Fruit fly (Drosophila melanogaster) whole organism, embryonic: ENCODE data around the gene CG43095.

Experiments used
- Ada2b ChIP-seq: fragments of 200-800 bp; sonication (Bioruptor generic); IDR thresholded peaks from 2 replicates; pipeline ENCODE4 v1.3.6; 2022; ENCODE audit warnings: missing biosample characterization, missing genetic modification characterization
- B-H2 ChIP-seq: fragments of 200-800 bp; sonication (Bioruptor generic); optimal IDR thresholded peaks from 2 replicates; lab custom pipeline; 2018; ENCODE audit warnings: missing biosample characterization, mild to moderate bottlenecking, missing genetic modification characterization
- Bdp1 ChIP-seq: fragments of 200-800 bp; sonication (Bioruptor generic); optimal IDR thresholded peaks from 3 replicates; lab custom pipeline; 2016; ENCODE audit warnings: missing biosample characterization, missing genetic modification characterization
- C15 ChIP-seq: fragments of 200-800 bp; sonication (Bioruptor generic); IDR thresholded peaks from 3 replicates; pipeline ENCODE4 v1.3.6; 2022; ENCODE audit warnings: missing biosample characterization, missing genetic modification characterization
- CG10959 ChIP-seq: fragments of 200-800 bp; sonication (Bioruptor generic); IDR thresholded peaks from 2 replicates; pipeline ENCODE4 v1.3.6; 2022; ENCODE audit warnings: missing biosample characterization, missing genetic modification characterization
- CG12071 ChIP-seq: fragments of 200-800 bp; sonication (Bioruptor generic); optimal IDR thresholded peaks from 3 replicates; lab custom pipeline; 2018; ENCODE audit warnings: missing biosample characterization, mild to moderate bottlenecking, missing genetic modification characterization
- CG12236 ChIP-seq: fragments of 200-800 bp; sonication (Bioruptor generic); optimal IDR thresholded peaks from 2 replicates; lab custom pipeline; 2016; ENCODE audit warnings: missing biosample characterization, missing genetic modification characterization
- CG12391 ChIP-seq: fragments of 200-800 bp; sonication (Bioruptor generic); optimal IDR thresholded peaks from 3 replicates; lab custom pipeline; 2018; ENCODE audit warnings: missing biosample characterization, mild to moderate bottlenecking, missing genetic modification characterization, moderate library complexity
- CG12769 ChIP-seq: fragments of 200-800 bp; sonication (Bioruptor generic); optimal IDR thresholded peaks from 2 replicates; lab custom pipeline; 2019; ENCODE audit warnings: missing biosample characterization, mild to moderate bottlenecking, missing genetic modification characterization, moderate library complexity
- CG14710 ChIP-seq: fragments of 200-800 bp; sonication (Bioruptor generic); optimal IDR thresholded peaks from 3 replicates; lab custom pipeline; 2019; ENCODE audit warnings: missing biosample characterization, mild to moderate bottlenecking, missing genetic modification characterization, moderate library complexity
- CG1603 ChIP-seq: fragments of 200-800 bp; sonication (Bioruptor generic); optimal IDR thresholded peaks from 2 replicates; lab custom pipeline; 2019; ENCODE audit warnings: missing biosample characterization, mild to moderate bottlenecking, missing genetic modification characterization, moderate library complexity
- CG17359 ChIP-seq: fragments of 200-800 bp; sonication (Bioruptor generic); optimal IDR thresholded peaks from 3 replicates; lab custom pipeline; 2018; ENCODE audit warnings: missing biosample characterization, mild to moderate bottlenecking, missing genetic modification characterization, moderate library complexity
- CG17829 ChIP-seq: fragments of 200-800 bp; optimal IDR thresholded peaks from 2 replicates; lab custom pipeline; 2019; ENCODE audit warnings: missing biosample characterization, mild to moderate bottlenecking, missing genetic modification characterization, moderate library complexity
- CG2199 ChIP-seq: fragments of 200-800 bp; sonication (Bioruptor generic); IDR thresholded peaks from 3 replicates; pipeline ENCODE4 v1.3.6; 2022; ENCODE audit warnings: missing biosample characterization, missing genetic modification characterization
- CG2875 ChIP-seq: fragments of 200-800 bp; sonication (Bioruptor generic); optimal IDR thresholded peaks from 2 replicates; lab custom pipeline; 2017; ENCODE audit warnings: missing biosample characterization, mild to moderate bottlenecking, missing genetic modification characterization, missing genetic modification reagents
- CG30403 ChIP-seq: fragments of 200-800 bp; sonication (Bioruptor generic); optimal IDR thresholded peaks from 3 replicates; lab custom pipeline; 2016; ENCODE audit warnings: missing biosample characterization, missing genetic modification characterization
- CG6791 ChIP-seq: fragments of 200-800 bp; sonication (Bioruptor generic); IDR thresholded peaks from 3 replicates; pipeline ENCODE4 v1.3.6; 2022; ENCODE audit warnings: missing biosample characterization, missing genetic modification characterization; ENCODE audit not compliant: partially characterized antibody
- CG6813 ChIP-seq: fragments of 200-800 bp; sonication (Bioruptor generic); optimal IDR thresholded peaks from 2 replicates; lab custom pipeline; 2017; ENCODE audit warnings: missing biosample characterization, missing genetic modification characterization, mild to moderate bottlenecking, moderate library complexity, missing genetic modification reagents
- CG7745 ChIP-seq: fragments of 200-800 bp; sonication (Bioruptor generic); optimal IDR thresholded peaks from 2 replicates; lab custom pipeline; 2018; ENCODE audit warnings: missing biosample characterization, mild to moderate bottlenecking, missing genetic modification characterization, moderate library complexity
- CG8924 ChIP-seq: fragments of 200-800 bp; optimal IDR thresholded peaks from 3 replicates; lab custom pipeline; 2019; ENCODE audit warnings: missing biosample characterization, mild to moderate bottlenecking, missing genetic modification characterization, moderate library complexity
- CG9437 ChIP-seq: fragments of 200-800 bp; sonication (Bioruptor generic); optimal IDR thresholded peaks from 2 replicates; lab custom pipeline; 2018; ENCODE audit warnings: missing biosample characterization, mild to moderate bottlenecking, missing genetic modification characterization
- CG9876 ChIP-seq: fragments of 200-800 bp; sonication (Bioruptor generic); optimal IDR thresholded peaks from 2 replicates; lab custom pipeline; 2016; ENCODE audit warnings: missing biosample characterization, missing genetic modification characterization
- CrebB ChIP-seq: fragments of 200-800 bp; sonication (Bioruptor generic); optimal IDR thresholded peaks from 3 replicates; lab custom pipeline; 2018; ENCODE audit warnings: missing biosample characterization, mild to moderate bottlenecking, missing genetic modification characterization
- D ChIP-seq, 2 experiments: fragments of 200-800 bp in 1 of 2; fragments of >200 bp in 1 of 2; sonication (Bioruptor generic) in 1 of 2; optimal IDR thresholded peaks; 2 replicates in 1 of 2; 3 replicates in 1 of 2; lab custom pipeline; 2017; ENCODE audit warnings: mild to moderate bottlenecking in 1 of 2, missing biosample characterization in 1 of 2, missing genetic modification characterization in 1 of 2, missing genetic modification reagents in 1 of 2
- Doc3 ChIP-seq: fragments of 200-800 bp; sonication (Bioruptor generic); IDR thresholded peaks from 3 replicates; pipeline ENCODE4 v1.3.6; 2022; ENCODE audit warnings: missing biosample characterization, missing genetic modification characterization; ENCODE audit not compliant: partially characterized antibody
- H15 ChIP-seq: fragments of 200-800 bp; sonication (Bioruptor generic); IDR thresholded peaks from 3 replicates; pipeline ENCODE4 v1.3.6; 2022; ENCODE audit warnings: missing biosample characterization, missing genetic modification characterization
- Hr39 ChIP-seq: fragments of >200 bp; optimal IDR thresholded peaks from 2 replicates; lab custom pipeline; 2017
- NC2β ChIP-seq: fragments of 200-800 bp; sonication (Bioruptor generic); optimal IDR thresholded peaks from 2 replicates; lab custom pipeline; 2016; ENCODE audit warnings: missing biosample characterization, missing genetic modification characterization
- NFAT ChIP-seq: fragments of 200-800 bp; sonication (Bioruptor generic); IDR thresholded peaks from 2 replicates; pipeline ENCODE4 v1.3.6; 2022; ENCODE audit warnings: missing biosample characterization, missing genetic modification characterization
- Poxn ChIP-seq: fragments of 200-800 bp; sonication (Bioruptor generic); IDR thresholded peaks from 2 replicates; pipeline ENCODE4 v1.3.6; 2022; ENCODE audit warnings: missing biosample characterization, missing genetic modification characterization
- ab ChIP-seq: fragments of 200-800 bp; sonication (Bioruptor generic); optimal IDR thresholded peaks from 2 replicates; lab custom pipeline; 2016; ENCODE audit warnings: missing biosample characterization, missing genetic modification characterization
- bcd ChIP-seq: fragments of 200-800 bp; sonication (Bioruptor generic); optimal IDR thresholded peaks from 2 replicates; lab custom pipeline; 2017; ENCODE audit warnings: missing biosample characterization, mild to moderate bottlenecking, missing genetic modification characterization
- caup ChIP-seq: fragments of 200-800 bp; sonication (Bioruptor generic); optimal IDR thresholded peaks from 3 replicates; lab custom pipeline; 2017; ENCODE audit warnings: missing biosample characterization, mild to moderate bottlenecking, missing genetic modification characterization, moderate library complexity; ENCODE audit not compliant: severe bottlenecking
- cwo ChIP-seq: fragments of 200-800 bp; sonication (Bioruptor generic); optimal IDR thresholded peaks from 3 replicates; lab custom pipeline; 2017; ENCODE audit warnings: missing biosample characterization, missing genetic modification characterization, mild to moderate bottlenecking, moderate library complexity, missing genetic modification reagents
- dimm ChIP-seq: fragments of 200-800 bp; sonication (Bioruptor generic); IDR thresholded peaks from 2 replicates; pipeline ENCODE4 v1.3.6; 2022; ENCODE audit warnings: missing biosample characterization, missing genetic modification characterization
- gt ChIP-seq: fragments of 200-800 bp; sonication (Bioruptor generic); IDR thresholded peaks from 2 replicates; pipeline ENCODE4 v1.3.6; 2022; ENCODE audit warnings: missing biosample characterization, missing genetic modification characterization
- hkb ChIP-seq, 2 experiments: fragments of 200-800 bp in 1 of 2; fragments of >200 bp in 1 of 2; sonication (Bioruptor generic) in 1 of 2; IDR thresholded peaks in 1 of 2; optimal IDR thresholded peaks in 1 of 2; 2 replicates each; pipeline versions ENCODE4 v1.3.6 to Lab custom; 2017 to 2022; ENCODE audit warnings: missing biosample characterization in 1 of 2, missing genetic modification characterization in 1 of 2
- kay ChIP-seq: fragments of 200-800 bp; sonication (Bioruptor generic); optimal IDR thresholded peaks from 2 replicates; lab custom pipeline; 2016; ENCODE audit warnings: missing biosample characterization, missing genetic modification characterization
- luna ChIP-seq: fragments of 200-800 bp; sonication (Bioruptor generic); optimal IDR thresholded peaks from 2 replicates; lab custom pipeline; 2016; ENCODE audit warnings: missing biosample characterization, missing genetic modification characterization
- oc ChIP-seq: fragments of 200-800 bp; sonication (Bioruptor generic); optimal IDR thresholded peaks from 2 replicates; lab custom pipeline; 2018; ENCODE audit warnings: missing biosample characterization, mild to moderate bottlenecking, missing genetic modification characterization, moderate library complexity
- org-1 ChIP-seq: fragments of 200-800 bp; sonication (Bioruptor generic); optimal IDR thresholded peaks from 2 replicates; lab custom pipeline; 2017; ENCODE audit warnings: missing biosample characterization, missing genetic modification characterization
- otp ChIP-seq: fragments of 200-800 bp; sonication (Bioruptor generic); IDR thresholded peaks from 3 replicates; pipeline ENCODE4, ENCODE4 v1.3.6; 2022; ENCODE audit warnings: missing biosample characterization, missing genetic modification characterization
- sc ChIP-seq, 3 experiments: fragments of >200 bp in 2 of 3; fragments of 200-800 bp in 1 of 3; sonication (Bioruptor generic) in 1 of 3; optimal IDR thresholded peaks; 2 replicates in 2 of 3; 3 replicates in 1 of 3; lab custom pipeline; 2017; ENCODE audit warnings: mild to moderate bottlenecking in 1 of 3, missing biosample characterization in 1 of 3, missing genetic modification characterization in 1 of 3, missing genetic modification reagents in 1 of 3
- sima ChIP-seq: fragments of 200-800 bp; sonication (Bioruptor generic); optimal IDR thresholded peaks from 2 replicates; lab custom pipeline; 2016; ENCODE audit warnings: missing biosample characterization, missing genetic modification characterization
- sisA ChIP-seq: fragments of 200-800 bp; sonication (Bioruptor generic); IDR thresholded peaks from 2 replicates; pipeline ENCODE4 v1.3.6; 2022; ENCODE audit warnings: missing biosample characterization, missing genetic modification characterization
- sqz ChIP-seq: fragments of 200-800 bp; sonication (Bioruptor generic); optimal IDR thresholded peaks from 3 replicates; lab custom pipeline; 2018; ENCODE audit warnings: missing biosample characterization, mild to moderate bottlenecking, missing genetic modification characterization
- sr ChIP-seq: fragments of 200-800 bp; sonication (Bioruptor generic); IDR thresholded peaks from 3 replicates; pipeline ENCODE4 v1.3.6; 2022; ENCODE audit warnings: missing biosample characterization, missing genetic modification characterization
- ssp ChIP-seq: fragments of 200-800 bp; sonication (Bioruptor generic); IDR thresholded peaks from 2 replicates; pipeline ENCODE4 v1.3.6; 2022; ENCODE audit warnings: missing biosample characterization, missing genetic modification characterization
- wdn ChIP-seq: fragments of 200-800 bp; sonication (Bioruptor generic); IDR thresholded peaks from 2 replicates; pipeline ENCODE4 v1.3.6; 2022; ENCODE audit warnings: missing biosample characterization, missing genetic modification characterization
- z ChIP-seq: fragments of 200-800 bp; sonication (Bioruptor generic); IDR thresholded peaks from 3 replicates; pipeline ENCODE4 v1.3.6; 2022; ENCODE audit warnings: missing biosample characterization, missing genetic modification characterization

The CG43095 gene

DNA sequence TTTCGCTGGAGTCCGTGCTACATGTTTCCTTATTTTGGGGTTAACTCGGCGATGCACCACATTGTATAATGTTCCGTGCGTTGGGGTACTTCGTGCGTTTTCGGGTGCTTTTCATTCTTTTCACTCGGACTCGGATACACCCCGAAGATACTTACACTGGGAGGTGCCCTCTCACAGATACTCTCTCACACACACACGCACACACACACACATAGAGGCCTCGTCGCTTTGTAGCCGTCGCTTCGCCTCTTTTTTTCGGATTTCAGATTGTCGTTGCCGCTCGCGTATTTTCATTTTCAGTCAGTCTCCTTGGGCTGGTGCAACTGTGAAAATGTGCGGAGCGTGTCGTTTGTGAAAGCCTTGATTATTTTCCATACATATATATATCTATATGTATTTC is 9.8 kb upstream of the CG43095 start (continued):
- TF ChIP-seq CG6813 (GFP tag; lab: Kevin White, UChicago), result no peak
- no peak for TF ChIP-seq oc (tag; lab: Kevin White, UChicago)
- no peak for TF ChIP-seq Bdp1 (GFP tag; lab: Kevin White, UChicago)
- no peak for TF ChIP-seq H15 (GFP tag; lab: Robert Waterston, UW)
- peak; percentile 46; the same call in 1 of the 3 replicates for TF ChIP-seq z (GFP tag; lab: Robert Waterston, UW)
- no peak for TF ChIP-seq CG2875 (GFP tag; lab: Kevin White, UChicago)
- TF ChIP-seq luna (GFP tag; lab: Kevin White, UChicago), result no peak
- no peak for TF ChIP-seq sc (optimal IDR thresholded peaks at IDR 0.05; lab: Kevin White, UChicago)
- no peak for TF ChIP-seq sc (GFP tag; optimal IDR thresholded peaks at IDR 0.05; lab: Kevin White, UChicago)
- no peak for TF ChIP-seq CG9437 (GFP tag; lab: Kevin White, UChicago)
- no peak for TF ChIP-seq CG10959 (GFP tag; lab: Robert Waterston, UW)
- no peak for TF ChIP-seq CG12236
- TF ChIP-seq NFAT (GFP tag; lab: Robert Waterston, UW), result peak; percentile 60; the same call in 1 of the 2 replicates
- TF ChIP-seq caup (GFP tag; lab: Kevin White, UChicago), result peak; percentile 8
- TF ChIP-seq otp (GFP tag; lab: Robert Waterston, UW), result no peak
- TF ChIP-seq CG12071 (GFP tag; lab: Kevin White, UChicago), result peak; percentile 27
- peak; percentile 9 for TF ChIP-seq CG8924 (tag; lab: Kevin White, UChicago)
- TF ChIP-seq Ada2b, result no peak
- peak; percentile 11 for TF ChIP-seq CrebB (tag; lab: Kevin White, UChicago)
- TF ChIP-seq CG17829 (tag; lab: Kevin White, UChicago), result peak; percentile 7
- TF ChIP-seq CG9876 (GFP tag; lab: Kevin White, UChicago), result no peak
- no peak for TF ChIP-seq bcd
- TF ChIP-seq CG12769 (tag; lab: Kevin White, UChicago), result peak; percentile 7
- no peak for TF ChIP-seq gt (GFP tag; lab: Robert Waterston, UW)
- peak; percentile 39 for TF ChIP-seq B-H2 (GFP tag; lab: Kevin White, UChicago)
- TF ChIP-seq C15 (GFP tag; lab: Robert Waterston, UW), result no peak
- TF ChIP-seq Doc3 (GFP tag; lab: Robert Waterston, UW), result no peak
- no peak for TF ChIP-seq ab
- no peak for TF ChIP-seq NC2β (GFP tag; lab: Kevin White, UChicago)
- no peak for TF ChIP-seq sisA (GFP tag; lab: Robert Waterston, UW)
- TF ChIP-seq CG1603, result no peak
- no peak for TF ChIP-seq dimm (GFP tag; lab: Robert Waterston, UW)
- TF ChIP-seq kay (GFP tag; lab: Kevin White, UChicago), result no peak
- TF ChIP-seq sr (GFP tag; lab: Robert Waterston, UW), result no peak
- TF ChIP-seq CG30403 (GFP tag; lab: Kevin White, UChicago), result no peak
- no peak for TF ChIP-seq ssp (GFP tag; lab: Robert Waterston, UW)
- TF ChIP-seq Poxn, result no peak
- TF ChIP-seq hkb (optimal IDR thresholded peaks at IDR 0.05; lab: Kevin White, UChicago), result no peak
- peak; percentile 47; the same call in 1 of the 2 replicates for TF ChIP-seq hkb (GFP tag; IDR thresholded peaks at IDR 0.05; lab: Robert Waterston, UW)
- no peak for TF ChIP-seq Hr39 (lab: Kevin White, UChicago)
- TF ChIP-seq cwo, result no peak
- no peak for TF ChIP-seq CG6791 (GFP tag; lab: Robert Waterston, UW)
- no peak for TF ChIP-seq D (optimal IDR thresholded peaks at IDR 0.05; lab: Kevin White, UChicago)
- no peak for TF ChIP-seq D (GFP tag; optimal IDR thresholded peaks at IDR 0.05; lab: Kevin White, UChicago)
- peak; percentile 2 for TF ChIP-seq CG17359 (tag; lab: Kevin White, UChicago)
- TF ChIP-seq org-1 (GFP tag; lab: Kevin White, UChicago), result no peak
- no peak for TF ChIP-seq CG7745
- 0 out of 3 replicates have a peak, but pooled peaks have one; percentile 29 for TF ChIP-seq CG2199 (GFP tag; lab: Robert Waterston, UW)
- TF ChIP-seq CG14710 (tag; lab: Kevin White, UChicago), result no peak
- no peak for TF ChIP-seq wdn (GFP tag; lab: Robert Waterston, UW)
- TF ChIP-seq sqz (GFP tag; lab: Kevin White, UChicago), result peak; percentile 18
- TF ChIP-seq sima (GFP tag; lab: Kevin White, UChicago), result no peak
- no peak for TF ChIP-seq CG12391 (tag; lab: Kevin White, UChicago)
